Worm (Caenorhabditis elegans) whole organism, L3 larva: ENCODE results near the gene F35D11.3.

Experiments
- R02D3.7 ChIP-seq: fragments of 150-350 bp; optimal IDR thresholded peaks from 2 replicates; lab custom pipeline; 2014; ENCODE audit warnings: missing biosample characterization, missing genetic modification characterization
- ceh-28 ChIP-seq: fragments of 150-350 bp; optimal IDR thresholded peaks from 2 replicates; lab custom pipeline; 2014; ENCODE audit warnings: missing biosample characterization, missing genetic modification reagents, missing genetic modification characterization
- ceh-82 ChIP-seq: fragments of 150-350 bp; optimal IDR thresholded peaks from 2 replicates; lab custom pipeline; 2014; ENCODE audit warnings: missing biosample characterization, missing genetic modification characterization
- elt-1 ChIP-seq: fragments of 150-350 bp; optimal IDR thresholded peaks from 2 replicates; lab custom pipeline; 2014; ENCODE audit warnings: missing biosample characterization, missing genetic modification characterization
- elt-3 ChIP-seq, 3 experiments: fragments of 150-350 bp in 1 of 3; sonication (generic microtip) in 2 of 3; optimal IDR thresholded peaks; 2 replicates in 2 of 3; 4 replicates in 1 of 3; lab custom pipeline; 2014 to 2017; ENCODE audit warnings: missing biosample characterization in 3 of 3, missing genetic modification characterization in 3 of 3
- fkh-10 ChIP-seq: sonication (generic microtip); optimal IDR thresholded peaks from 2 replicates; lab custom pipeline; 2017; ENCODE audit warnings: missing biosample characterization, missing genetic modification reagents, missing genetic modification characterization
- fkh-2 ChIP-seq: fragments of 150-350 bp; optimal IDR thresholded peaks from 2 replicates; lab custom pipeline; 2014; ENCODE audit warnings: missing biosample characterization, missing genetic modification reagents, missing genetic modification characterization
- fos-1 ChIP-seq: fragments of 150-350 bp; optimal IDR thresholded peaks from 2 replicates; lab custom pipeline; 2014; ENCODE audit warnings: missing biosample characterization, missing genetic modification characterization
- hmg-11 ChIP-seq: sonication (generic microtip); optimal IDR thresholded peaks from 2 replicates; lab custom pipeline; 2016; ENCODE audit warnings: missing genetic modification characterization, missing compliant biosample characterization
- jun-1 ChIP-seq: fragments of 150-350 bp; optimal IDR thresholded peaks from 2 replicates; lab custom pipeline; 2014; ENCODE audit warnings: missing biosample characterization, missing genetic modification reagents, missing genetic modification characterization
- lsy-12 ChIP-seq: sonication (generic microtip); optimal IDR thresholded peaks from 2 replicates; lab custom pipeline; 2016; ENCODE audit warnings: mild to moderate bottlenecking, missing genetic modification characterization, missing compliant biosample characterization
- mdl-1 ChIP-seq: fragments of 150-350 bp; optimal IDR thresholded peaks from 2 replicates; lab custom pipeline; 2014; ENCODE audit warnings: missing biosample characterization, missing genetic modification characterization
- mml-1 ChIP-seq: fragments of 150-350 bp; sonication (generic microtip); optimal IDR thresholded peaks from 3 replicates; lab custom pipeline; 2014; ENCODE audit warnings: missing biosample characterization, missing genetic modification characterization
- nfya-1 ChIP-seq: sonication (generic microtip); optimal IDR thresholded peaks from 2 replicates; lab custom pipeline; 2017; ENCODE audit warnings: missing genetic modification characterization, mild to moderate bottlenecking, missing compliant biosample characterization, antibody characterized with exemption, moderate library complexity; ENCODE audit not compliant: insufficient read depth
- nhr-23 ChIP-seq: fragments of 150-350 bp; optimal IDR thresholded peaks from 2 replicates; lab custom pipeline; 2014; ENCODE audit warnings: missing biosample characterization, missing genetic modification reagents, missing genetic modification characterization
- nhr-25 ChIP-seq: sonication (generic microtip); optimal IDR thresholded peaks from 2 replicates; lab custom pipeline; 2017; ENCODE audit warnings: missing biosample characterization, missing genetic modification characterization
- nhr-43 ChIP-seq: sonication (generic microtip); optimal IDR thresholded peaks from 2 replicates; lab custom pipeline; 2016; ENCODE audit warnings: mild to moderate bottlenecking, missing genetic modification characterization, missing compliant biosample characterization; ENCODE audit not compliant: poor library complexity, severe bottlenecking
- sea-2 ChIP-seq: fragments of 150-350 bp; sonication (generic microtip); optimal IDR thresholded peaks from 4 replicates; lab custom pipeline; 2014; ENCODE audit warnings: missing biosample characterization, missing genetic modification reagents, missing genetic modification characterization
- tbx-2 ChIP-seq: sonication (generic microtip); optimal IDR thresholded peaks from 2 replicates; lab custom pipeline; 2016; ENCODE audit warnings: mild to moderate bottlenecking, missing genetic modification characterization, missing compliant biosample characterization
- unc-39 ChIP-seq: sonication (generic microtip); optimal IDR thresholded peaks from 4 replicates; lab custom pipeline; 2017; ENCODE audit warnings: missing biosample characterization, missing genetic modification characterization
- unc-62 ChIP-seq: fragments of 150-350 bp; sonication (generic microtip); optimal IDR thresholded peaks from 4 replicates; lab custom pipeline; 2014; ENCODE audit warnings: missing biosample characterization, missing genetic modification reagents, missing genetic modification characterization
- zag-1 ChIP-seq: fragments of 150-350 bp; optimal IDR thresholded peaks from 2 replicates; lab custom pipeline; 2014; ENCODE audit warnings: missing biosample characterization, missing genetic modification characterization

Gene F35D11.3

DNA sequence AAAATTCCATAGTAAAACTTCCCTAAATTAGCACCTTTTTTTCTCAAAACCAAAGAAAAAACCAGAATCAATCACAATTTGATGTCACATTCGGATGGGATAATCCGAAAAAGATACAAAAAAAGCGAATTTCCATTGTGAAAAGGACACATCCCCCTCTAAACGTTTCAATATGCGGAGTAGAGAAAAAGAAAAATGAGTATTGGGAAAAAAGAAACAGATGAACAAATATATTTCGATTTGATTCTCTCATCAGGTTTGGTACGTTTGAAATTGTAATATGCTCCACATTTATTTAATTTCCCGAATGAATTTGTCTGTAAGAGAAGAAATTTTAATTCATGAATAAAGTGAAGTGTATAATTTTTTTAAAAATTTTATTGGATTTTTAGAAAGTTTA, 50.1 kb downstream of the F35D11.3 start:
- TF ChIP-seq fkh-10 (GFP tag; lab: Kevin White, UChicago): no peak
- no peak for TF ChIP-seq zag-1 (tag; lab: Kevin White, UChicago)
- no peak for TF ChIP-seq hmg-11
- TF ChIP-seq tbx-2 (tag; lab: Kevin White, UChicago): no peak
- no peak for TF ChIP-seq sea-2 (GFP tag; lab: Kevin White, UChicago)
- TF ChIP-seq nhr-23 (tag; lab: Kevin White, UChicago): no peak
- no peak for TF ChIP-seq lsy-12 (tag; lab: Kevin White, UChicago)
- no peak for TF ChIP-seq unc-62 (GFP tag; lab: Kevin White, UChicago)
- TF ChIP-seq fkh-2 (tag; lab: Kevin White, UChicago): no peak
- TF ChIP-seq nhr-25 (tag; lab: Kevin White, UChicago): no peak
- no peak for TF ChIP-seq elt-3 (tag; optimal IDR thresholded peaks at IDR 0.05; lab: Kevin White, UChicago)
- no peak for TF ChIP-seq mml-1 (tag; lab: Kevin White, UChicago)
- no peak for TF ChIP-seq nfya-1 (tag; lab: Kevin White, UChicago)
- no peak for TF ChIP-seq ceh-82 (tag; lab: Kevin White, UChicago)
- no peak for TF ChIP-seq jun-1 (tag; lab: Kevin White, UChicago)
- TF ChIP-seq mdl-1 (tag; lab: Kevin White, UChicago): no peak

DNA sequence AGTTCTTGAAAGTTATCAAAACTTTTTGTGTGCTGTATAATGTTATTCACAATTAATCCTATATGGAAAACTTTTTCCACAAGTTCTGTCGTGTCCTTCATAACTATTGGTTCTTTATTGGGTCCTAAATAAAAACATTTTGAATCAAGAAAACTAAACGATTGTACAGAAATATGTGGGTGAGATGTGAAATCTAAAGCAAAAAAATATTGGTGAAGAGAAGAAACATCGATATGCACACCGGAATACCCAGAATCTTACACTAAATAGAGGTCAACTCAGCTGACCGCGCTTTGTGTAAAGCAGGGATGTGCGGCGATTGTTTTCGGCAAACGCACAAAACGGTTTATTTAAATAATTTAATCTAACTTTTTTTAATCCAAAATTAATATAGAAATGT, 53.1 kb downstream of the F35D11.3 start, which contains the start of gene T05A7.13:
Gene T05A7.13, minus strand, starts transcription at position 101 of the 400 bp plus-strand sequence.
- TF ChIP-seq unc-39 (tag; lab: Kevin White, UChicago): no peak
- TF ChIP-seq ceh-28 (tag; lab: Kevin White, UChicago): no peak
- TF ChIP-seq R02D3.7 (tag; lab: Kevin White, UChicago): no peak
- TF ChIP-seq nhr-43 (tag; lab: Kevin White, UChicago): no peak
- TF ChIP-seq fos-1: no peak
- no peak for TF ChIP-seq nhr-25 (tag; lab: Kevin White, UChicago)
- TF ChIP-seq elt-1 (tag; lab: Kevin White, UChicago): no peak
